Worm (Caenorhabditis elegans) whole organism, L1 larva: Measurements from ENCODE around the gene unc-16.

ENCODE experiments used
- C04F5.9 ChIP-seq: sonication (generic microtip); optimal IDR thresholded peaks from 2 replicates; lab custom pipeline; 2016; ENCODE audit warnings: missing genetic modification characterization, missing compliant biosample characterization
- C16A3.4 ChIP-seq: fragments of 150-350 bp; optimal IDR thresholded peaks from 2 replicates; lab custom pipeline; 2014; ENCODE audit warnings: missing biosample characterization, missing genetic modification characterization
- C34B4.2 ChIP-seq: sonication (generic microtip); optimal IDR thresholded peaks from 2 replicates; lab custom pipeline; 2017; ENCODE audit warnings: mild to moderate bottlenecking, missing genetic modification characterization, missing compliant biosample characterization
- aly-2 ChIP-seq: fragments of 150-350 bp; optimal IDR thresholded peaks from 2 replicates; lab custom pipeline; 2014; ENCODE audit warnings: missing biosample characterization, missing genetic modification characterization
- ceh-63 ChIP-seq: fragments of 200-800 bp; sonication (Bioruptor generic); optimal IDR thresholded peaks from 2 replicates; lab custom pipeline; 2018; ENCODE audit warnings: mild to moderate bottlenecking, missing genetic modification characterization, missing compliant biosample characterization
- efl-1 ChIP-seq, 4 experiments: fragments of 150-350 bp; optimal IDR thresholded peaks in 3 of 4; peaks in 1 of 4; 1 replicate in 1 of 4; 2 replicates in 3 of 4; lab custom pipeline; 2014; ENCODE audit warnings: missing biosample characterization in 2 of 4, missing genetic modification characterization in 2 of 4, missing genetic modification reagents in 2 of 4
- egl-13 ChIP-seq: sonication (generic microtip); optimal IDR thresholded peaks from 2 replicates; lab custom pipeline; 2016; ENCODE audit warnings: missing genotype, missing genetic modification reagents, missing genetic modification characterization, missing compliant biosample characterization
- egl-27 ChIP-seq, 2 experiments: fragments of 150-350 bp in 1 of 2; sonication (generic microtip); optimal IDR thresholded peaks; 3 replicates each; lab custom pipeline; 2017 to 2018; ENCODE audit warnings: missing biosample characterization in 2 of 2, missing genetic modification characterization in 2 of 2, missing genetic modification reagents in 2 of 2
- elt-2 ChIP-seq: sonication (generic microtip); optimal IDR thresholded peaks from 2 replicates; lab custom pipeline; 2016; ENCODE audit warnings: missing genetic modification characterization, mild to moderate bottlenecking, inconsistent platforms, missing compliant biosample characterization, missing genetic modification reagents
- fkh-4 ChIP-seq: sonication (generic microtip); optimal IDR thresholded peaks from 2 replicates; lab custom pipeline; 2016; ENCODE audit warnings: missing compliant biosample characterization, missing genetic modification characterization, borderline replicate concordance
- fkh-8 ChIP-seq: sonication (generic microtip); optimal IDR thresholded peaks from 2 replicates; lab custom pipeline; 2016; ENCODE audit warnings: mild to moderate bottlenecking, missing genetic modification characterization, missing compliant biosample characterization
- fos-1 ChIP-seq: fragments of 150-350 bp; optimal IDR thresholded peaks from 2 replicates; lab custom pipeline; 2014; ENCODE audit warnings: missing biosample characterization, missing genetic modification characterization
- hlh-17 ChIP-seq: fragments of 200-800 bp; sonication (Bioruptor generic); optimal IDR thresholded peaks from 2 replicates; lab custom pipeline; 2018; ENCODE audit warnings: missing genetic modification characterization, mild to moderate bottlenecking, missing compliant biosample characterization, moderate library complexity, borderline replicate concordance
- hlh-4 ChIP-seq: sonication (generic microtip); optimal IDR thresholded peaks from 2 replicates; lab custom pipeline; 2016; ENCODE audit warnings: mild to moderate bottlenecking, missing genetic modification characterization, missing compliant biosample characterization
- hpl-2 ChIP-seq: fragments of 150-350 bp; optimal IDR thresholded peaks from 2 replicates; lab custom pipeline; 2014; ENCODE audit warnings: missing biosample characterization, missing genetic modification reagents, missing genetic modification characterization
- lin-14 ChIP-seq: fragments of 200-800 bp; sonication (Bioruptor generic); optimal IDR thresholded peaks from 2 replicates; lab custom pipeline; 2018; ENCODE audit warnings: mild to moderate bottlenecking, missing genetic modification characterization, moderate library complexity, missing compliant biosample characterization
- lir-3 ChIP-seq: sonication (generic microtip); optimal IDR thresholded peaks from 2 replicates; lab custom pipeline; 2016; ENCODE audit warnings: mild to moderate bottlenecking, missing genetic modification characterization, moderate library complexity, missing compliant biosample characterization; ENCODE audit not compliant: poor library complexity
- lsy-2 ChIP-seq, 2 experiments: fragments of 150-350 bp; optimal IDR thresholded peaks; 2 replicates each; lab custom pipeline; 2014; ENCODE audit warnings: missing biosample characterization in 2 of 2, missing genetic modification characterization in 2 of 2
- mep-1 ChIP-seq: fragments of 150-350 bp; optimal IDR thresholded peaks from 2 replicates; lab custom pipeline; 2014; ENCODE audit warnings: missing biosample characterization, missing genetic modification characterization
- nhr-11 ChIP-seq: fragments of 150-350 bp; optimal IDR thresholded peaks from 2 replicates; lab custom pipeline; 2014; ENCODE audit warnings: missing biosample characterization, missing genetic modification characterization
- nhr-19 ChIP-seq: fragments of 200-800 bp; sonication (Bioruptor generic); conservative IDR thresholded peaks from 2 replicates; pipeline ENCODE4 v1.3.6; 2022; ENCODE audit warnings: missing genetic modification characterization, missing compliant biosample characterization
- nhr-47 ChIP-seq: sonication (generic microtip); optimal IDR thresholded peaks from 2 replicates; lab custom pipeline; 2016; ENCODE audit warnings: mild to moderate bottlenecking, missing genetic modification characterization, moderate library complexity, missing compliant biosample characterization
- nhr-76 ChIP-seq: sonication (generic microtip); optimal IDR thresholded peaks from 2 replicates; lab custom pipeline; 2017; ENCODE audit warnings: missing biosample characterization, missing genetic modification characterization
- nhr-77 ChIP-seq: fragments of 150-350 bp; optimal IDR thresholded peaks from 2 replicates; lab custom pipeline; 2014; ENCODE audit warnings: missing biosample characterization, missing genetic modification characterization
- nhr-84 ChIP-seq: sonication (generic microtip); optimal IDR thresholded peaks from 2 replicates; lab custom pipeline; 2017; ENCODE audit warnings: missing biosample characterization, missing genetic modification characterization
- pag-3 ChIP-seq: sonication (generic microtip); optimal IDR thresholded peaks from 2 replicates; lab custom pipeline; 2017; ENCODE audit warnings: missing genetic modification characterization, mild to moderate bottlenecking, missing compliant biosample characterization, antibody characterized with exemption, borderline replicate concordance; ENCODE audit not compliant: insufficient read depth
- pqm-1 ChIP-seq: sonication (generic microtip); optimal IDR thresholded peaks from 3 replicates; lab custom pipeline; 2017; ENCODE audit warnings: missing biosample characterization, missing genetic modification characterization
- sup-37 ChIP-seq: fragments of 200-800 bp; sonication (Bioruptor generic); optimal IDR thresholded peaks from 2 replicates; lab custom pipeline; 2018; ENCODE audit warnings: mild to moderate bottlenecking, missing genetic modification characterization, missing compliant biosample characterization
- swsn-7 ChIP-seq: sonication (generic microtip); optimal IDR thresholded peaks from 2 replicates; lab custom pipeline; 2016; ENCODE audit warnings: missing genetic modification characterization, missing compliant biosample characterization
- unc-62 ChIP-seq: fragments of 150-350 bp; optimal IDR thresholded peaks from 2 replicates; lab custom pipeline; 2014; ENCODE audit warnings: missing biosample characterization, missing genetic modification reagents, missing genetic modification characterization
- unc-98 ChIP-seq: fragments of 200-800 bp; sonication (Bioruptor generic); IDR thresholded peaks from 2 replicates; pipeline ENCODE4 v1.3.6; 2022; ENCODE audit warnings: missing genetic modification characterization, missing compliant biosample characterization
- xbp-1 ChIP-seq: sonication (generic microtip); optimal IDR thresholded peaks from 2 replicates; lab custom pipeline; 2016; ENCODE audit warnings: missing genetic modification characterization, missing compliant biosample characterization
- zip-4 ChIP-seq: fragments of 200-800 bp; sonication (Bioruptor generic); optimal IDR thresholded peaks from 2 replicates; lab custom pipeline; 2018; ENCODE audit warnings: mild to moderate bottlenecking, missing genetic modification characterization, moderate library complexity, missing compliant biosample characterization

The unc-16 gene

ce11 chrIII:9561158-9561557 lies 15.1 kb downstream of the unc-16 start, which contains the start of gene C48B4.8:
Gene C48B4.8 (minus strand): TSS chrIII:9561258.
- TF ChIP-seq C16A3.4 (no peak), nhr-76 (tag; lab: Kevin White, UChicago) (no peak), unc-98 (GFP tag; lab: Robert Waterston, UW) (no peak)

ce11 chrIII:9563235-9563634 lies 17.2 kb downstream of the unc-16 start, which contains the start of gene C48B4.9:
Gene C48B4.9 (minus strand): TSS chrIII:9563335.
- no peak for TF ChIP-seq egl-13 (tag; lab: Kevin White, UChicago)
- TF ChIP-seq nhr-19: no peak
- no peak for TF ChIP-seq xbp-1 (tag; lab: Kevin White, UChicago)
- no peak for TF ChIP-seq nhr-84 (tag; lab: Kevin White, UChicago)
- TF ChIP-seq ceh-63 (GFP tag; lab: Kevin White, UChicago): no peak
- no peak for TF ChIP-seq aly-2 (tag; lab: Kevin White, UChicago)
- TF ChIP-seq elt-2 (tag; lab: Kevin White, UChicago): no peak
- TF ChIP-seq hlh-4 (tag; lab: Kevin White, UChicago): no peak
- TF ChIP-seq, all 84 proteins: peak for 0

ce11 chrIII:9564410-9564809 lies 18.4 kb downstream of the unc-16 start, which contains the start of gene C48B4.10:
Gene C48B4.10 (minus strand): TSS chrIII:9564510.
- TF ChIP-seq nhr-11 (tag; lab: Kevin White, UChicago) (no peak), egl-27 (tag; optimal IDR thresholded peaks at IDR 0.05; lab: Kevin White, UChicago) (no peak), unc-98 (GFP tag; lab: Robert Waterston, UW) (no peak), sup-37 (GFP tag; lab: Kevin White, UChicago) (no peak), nhr-47 (tag; lab: Kevin White, UChicago) (no peak), zip-4 (no peak), lin-14 (GFP tag; lab: Kevin White, UChicago) (no peak)

ce11 chrIII:9565973-9566372 lies 19.9 kb downstream of the unc-16 start, which contains the start of gene C48B4.11:
Gene C48B4.11 (minus strand): TSS chrIII:9566115.
- TF ChIP-seq fkh-8 (tag; lab: Kevin White, UChicago) (no peak), unc-62 (GFP tag; lab: Kevin White, UChicago) (no peak), hlh-17 (GFP tag; lab: Kevin White, UChicago) (no peak), lir-3 (tag; lab: Kevin White, UChicago) (no peak), fkh-4 (no peak), ceh-63 (GFP tag; lab: Kevin White, UChicago) (no peak), pqm-1 (tag; lab: Kevin White, UChicago) (no peak), efl-1 (optimal IDR thresholded peaks at IDR 0.05; lab: Kevin White, UChicago) (no peak), efl-1 (GFP tag; optimal IDR thresholded peaks at IDR 0.05 in 1 of 2; lab: Kevin White, UChicago) (no peak), nhr-77 (tag; lab: Kevin White, UChicago) (no peak), lsy-2 (tag; optimal IDR thresholded peaks at IDR 0.05; lab: Kevin White, UChicago) (no peak), C04F5.9 (tag; lab: Kevin White, UChicago) (no peak), pag-3 (tag; lab: Kevin White, UChicago) (no peak), aly-2 (tag; lab: Kevin White, UChicago) (no peak), C34B4.2 (tag; lab: Kevin White, UChicago) (no peak)

ce11 chrIII:9568451-9568850 lies 22.4 kb downstream of the unc-16 start, which contains the start of gene C48B4.13:
Gene C48B4.13 (plus strand): TSS chrIII:9568751.
- TF ChIP-seq mep-1 (tag; lab: Kevin White, UChicago) (no peak), hpl-2 (GFP tag; lab: Kevin White, UChicago) (no peak), swsn-7 (no peak), fos-1 (tag; lab: Kevin White, UChicago) (no peak), C34B4.2 (tag; lab: Kevin White, UChicago) (no peak), lin-14 (GFP tag; lab: Kevin White, UChicago) (no peak)
